Fruit fly (Drosophila melanogaster) whole organism, embryonic: ENCODE data around the gene CG17190.
A peak's percentile ranks its signal among the peaks of the same experiment; 100 is the strongest.

Experiments used
- CG10654 ChIP-seq: fragments of 200-800 bp; sonication (Bioruptor generic); optimal IDR thresholded peaks from 2 replicates; lab custom pipeline; 2016; ENCODE audit warnings: missing biosample characterization, missing genetic modification characterization
- CG12104 ChIP-seq: fragments of 200-800 bp; sonication (Bioruptor generic); optimal IDR thresholded peaks from 3 replicates; lab custom pipeline; 2016; ENCODE audit warnings: missing biosample characterization, missing genetic modification characterization
- CG12299 ChIP-seq: fragments of 200-800 bp; sonication (Bioruptor generic); optimal IDR thresholded peaks from 2 replicates; lab custom pipeline; 2018; ENCODE audit warnings: missing biosample characterization, mild to moderate bottlenecking, missing genetic modification characterization
- CG13296 ChIP-seq: fragments of 200-800 bp; sonication (Bioruptor generic); optimal IDR thresholded peaks from 3 replicates; lab custom pipeline; 2018; ENCODE audit warnings: missing biosample characterization, mild to moderate bottlenecking, missing genetic modification characterization
- CG14050 ChIP-seq: fragments of 200-800 bp; sonication (Bioruptor generic); IDR thresholded peaks from 3 replicates; pipeline ENCODE4 v1.3.6; 2022; ENCODE audit warnings: missing biosample characterization, missing genetic modification characterization
- CG14441 ChIP-seq: fragments of 200-800 bp; sonication (Bioruptor generic); IDR thresholded peaks from 2 replicates; pipeline ENCODE4 v1.3.6; 2022; ENCODE audit warnings: missing biosample characterization, missing genetic modification characterization
- CG14965 ChIP-seq: fragments of 200-800 bp; sonication (Bioruptor generic); optimal IDR thresholded peaks from 2 replicates; lab custom pipeline; 2016; ENCODE audit warnings: missing biosample characterization, missing genetic modification characterization, borderline replicate concordance
- CG15073 ChIP-seq: fragments of 200-800 bp; sonication (Bioruptor generic); optimal IDR thresholded peaks from 2 replicates; lab custom pipeline; 2016; ENCODE audit warnings: missing biosample characterization, missing genetic modification characterization
- CG15479 ChIP-seq: fragments of 200-800 bp; sonication (Bioruptor generic); optimal IDR thresholded peaks from 3 replicates; lab custom pipeline; 2019; ENCODE audit warnings: missing biosample characterization, mild to moderate bottlenecking, missing genetic modification characterization, moderate library complexity
- CG17186 ChIP-seq: fragments of 200-800 bp; sonication (Bioruptor generic); optimal IDR thresholded peaks from 3 replicates; lab custom pipeline; 2017; ENCODE audit warnings: missing biosample characterization, missing genetic modification reagents, missing genetic modification characterization
- CG17328 ChIP-seq: fragments of 200-800 bp; sonication (Bioruptor generic); IDR thresholded peaks from 2 replicates; pipeline ENCODE4 v1.3.6; 2022; ENCODE audit warnings: missing biosample characterization, missing genetic modification characterization
- CG18011 ChIP-seq: fragments of 200-800 bp; sonication (Bioruptor generic); optimal IDR thresholded peaks from 2 replicates; lab custom pipeline; 2017; ENCODE audit warnings: missing biosample characterization, missing genetic modification characterization, mild to moderate bottlenecking, moderate library complexity, missing genotype
- CG18599 ChIP-seq: fragments of 200-800 bp; sonication (Bioruptor generic); optimal IDR thresholded peaks from 3 replicates; lab custom pipeline; 2017; ENCODE audit warnings: missing biosample characterization, missing genetic modification characterization, mild to moderate bottlenecking, moderate library complexity, missing genetic modification reagents
- CG18619 ChIP-seq: fragments of 200-800 bp; sonication (Bioruptor generic); optimal IDR thresholded peaks from 3 replicates; lab custom pipeline; 2017; ENCODE audit warnings: missing biosample characterization, mild to moderate bottlenecking, missing genetic modification characterization
- CG18764 ChIP-seq: fragments of 200-800 bp; sonication (Bioruptor generic); optimal IDR thresholded peaks from 3 replicates; lab custom pipeline; 2016; ENCODE audit warnings: missing biosample characterization, missing genetic modification characterization
- CG31441 ChIP-seq: fragments of 200-800 bp; sonication (Bioruptor generic); IDR thresholded peaks from 2 replicates; pipeline ENCODE4 v1.3.6; 2022; ENCODE audit warnings: missing biosample characterization, missing genetic modification characterization
- CG3281 ChIP-seq: fragments of 200-800 bp; sonication (Bioruptor generic); optimal IDR thresholded peaks from 3 replicates; lab custom pipeline; 2017; ENCODE audit warnings: missing biosample characterization, mild to moderate bottlenecking, missing genetic modification characterization
- CG33557 ChIP-seq: fragments of 200-800 bp; sonication (Bioruptor generic); optimal IDR thresholded peaks from 2 replicates; lab custom pipeline; 2019; ENCODE audit warnings: missing biosample characterization, mild to moderate bottlenecking, missing genetic modification characterization, moderate library complexity
- CG34422 ChIP-seq: fragments of 200-800 bp; sonication (Bioruptor generic); IDR thresholded peaks from 3 replicates; pipeline ENCODE4 v1.3.6; 2022; ENCODE audit warnings: missing biosample characterization, missing genetic modification characterization
- CG43689 ChIP-seq: fragments of 200-800 bp; sonication (Bioruptor generic); IDR thresholded peaks from 2 replicates; pipeline ENCODE4 v1.3.6; 2022; ENCODE audit warnings: missing biosample characterization, missing genetic modification characterization
- CG5180 ChIP-seq: fragments of 200-800 bp; sonication (Bioruptor generic); optimal IDR thresholded peaks from 3 replicates; lab custom pipeline; 2017; ENCODE audit warnings: missing biosample characterization, missing genetic modification characterization, mild to moderate bottlenecking, moderate library complexity, missing genetic modification reagents
- CG5245 ChIP-seq: fragments of 200-800 bp; sonication (Bioruptor generic); optimal IDR thresholded peaks from 3 replicates; lab custom pipeline; 2016; ENCODE audit warnings: missing biosample characterization, missing genetic modification characterization
- CG6683 ChIP-seq: fragments of 200-800 bp; sonication (Bioruptor generic); optimal IDR thresholded peaks from 2 replicates; lab custom pipeline; 2017; ENCODE audit warnings: missing biosample characterization, mild to moderate bottlenecking, missing genetic modification characterization, missing genetic modification reagents
- CG7556 ChIP-seq: fragments of 200-800 bp; sonication (Bioruptor generic); optimal IDR thresholded peaks from 2 replicates; lab custom pipeline; 2017; ENCODE audit warnings: missing biosample characterization, mild to moderate bottlenecking, missing genetic modification characterization
- CG8388 ChIP-seq: fragments of 200-800 bp; sonication (Bioruptor generic); optimal IDR thresholded peaks from 2 replicates; lab custom pipeline; 2019; ENCODE audit warnings: missing biosample characterization, mild to moderate bottlenecking, missing genetic modification characterization, moderate library complexity
- CG9609 ChIP-seq: fragments of 200-800 bp; sonication (Bioruptor generic); optimal IDR thresholded peaks from 3 replicates; lab custom pipeline; 2016; ENCODE audit warnings: missing biosample characterization, missing genetic modification characterization
- CG9932 ChIP-seq: fragments of 200-800 bp; sonication (Bioruptor generic); IDR thresholded peaks from 2 replicates; pipeline ENCODE4 v1.3.6; 2022; ENCODE audit warnings: missing biosample characterization, missing genetic modification characterization
- Camta ChIP-seq: fragments of 200-800 bp; sonication (Bioruptor generic); optimal IDR thresholded peaks from 2 replicates; lab custom pipeline; 2016; ENCODE audit warnings: missing biosample characterization, missing genetic modification characterization
- Dad ChIP-seq: fragments of 200-800 bp; sonication (Bioruptor generic); optimal IDR thresholded peaks from 3 replicates; lab custom pipeline; 2016; ENCODE audit warnings: missing biosample characterization, missing genetic modification characterization
- Dip2 ChIP-seq: fragments of 200-800 bp; sonication (Bioruptor generic); IDR thresholded peaks from 2 replicates; pipeline ENCODE4 v1.3.6; 2022; ENCODE audit warnings: missing biosample characterization, missing genetic modification characterization
- Hsf ChIP-seq: fragments of 200-800 bp; sonication (Bioruptor generic); optimal IDR thresholded peaks from 3 replicates; lab custom pipeline; 2016; ENCODE audit warnings: missing biosample characterization, missing genetic modification characterization
- MESR4 ChIP-seq: fragments of 200-800 bp; sonication (Bioruptor generic); optimal IDR thresholded peaks from 2 replicates; lab custom pipeline; 2018; ENCODE audit warnings: missing biosample characterization, mild to moderate bottlenecking, missing genetic modification characterization, moderate library complexity
- Max ChIP-seq: fragments of 200-800 bp; sonication (Bioruptor generic); optimal IDR thresholded peaks from 2 replicates; lab custom pipeline; 2016; ENCODE audit warnings: missing biosample characterization, mild to moderate bottlenecking, missing genetic modification characterization
- NC2β ChIP-seq: fragments of 200-800 bp; sonication (Bioruptor generic); optimal IDR thresholded peaks from 2 replicates; lab custom pipeline; 2016; ENCODE audit warnings: missing biosample characterization, missing genetic modification characterization
- NfI ChIP-seq: fragments of 200-800 bp; sonication (Bioruptor generic); optimal IDR thresholded peaks from 3 replicates; lab custom pipeline; 2018; ENCODE audit warnings: missing biosample characterization, mild to moderate bottlenecking, missing genetic modification characterization, moderate library complexity
- Stat92E ChIP-seq, 3 experiments: fragments of >200 bp in 2 of 3; fragments of 200-800 bp in 1 of 3; sonication (Bioruptor generic) in 1 of 3; optimal IDR thresholded peaks; 2 replicates each; lab custom pipeline; 2017 to 2019; ENCODE audit warnings: missing biosample characterization in 3 of 3, missing genetic modification characterization in 3 of 3, mild to moderate bottlenecking in 1 of 3, moderate library complexity in 1 of 3
- az2 ChIP-seq: fragments of 200-800 bp; sonication (Bioruptor generic); optimal IDR thresholded peaks from 3 replicates; lab custom pipeline; 2016; ENCODE audit warnings: missing biosample characterization, missing genetic modification characterization
- dmrt11E ChIP-seq: fragments of 200-800 bp; sonication (Bioruptor generic); optimal IDR thresholded peaks from 3 replicates; lab custom pipeline; 2018; ENCODE audit warnings: missing biosample characterization, mild to moderate bottlenecking, missing genetic modification characterization, moderate library complexity
- dmrt99B ChIP-seq: fragments of 200-800 bp; sonication (Bioruptor generic); optimal IDR thresholded peaks from 2 replicates; lab custom pipeline; 2018; ENCODE audit warnings: missing biosample characterization, mild to moderate bottlenecking, missing genetic modification characterization, moderate library complexity
- eyg ChIP-seq: fragments of 200-800 bp; sonication (Bioruptor generic); optimal IDR thresholded peaks from 3 replicates; lab custom pipeline; 2016; ENCODE audit warnings: missing biosample characterization, missing genetic modification characterization
- grau ChIP-seq: fragments of 200-800 bp; optimal IDR thresholded peaks from 3 replicates; lab custom pipeline; 2019; ENCODE audit warnings: missing biosample characterization, mild to moderate bottlenecking, missing genetic modification characterization, moderate library complexity
- ham ChIP-seq: fragments of 200-800 bp; sonication (Bioruptor generic); IDR thresholded peaks from 2 replicates; pipeline ENCODE4 v1.3.6; 2022; ENCODE audit warnings: missing biosample characterization, missing genetic modification characterization
- lab ChIP-seq: fragments of 200-800 bp; sonication (Bioruptor generic); optimal IDR thresholded peaks from 3 replicates; lab custom pipeline; 2017; ENCODE audit warnings: missing biosample characterization, missing genetic modification characterization, mild to moderate bottlenecking, moderate library complexity, missing genetic modification reagents
- oc ChIP-seq: fragments of 200-800 bp; sonication (Bioruptor generic); optimal IDR thresholded peaks from 2 replicates; lab custom pipeline; 2018; ENCODE audit warnings: missing biosample characterization, mild to moderate bottlenecking, missing genetic modification characterization, moderate library complexity
- pan ChIP-seq, 4 experiments: fragments of >200 bp in 3 of 4; fragments of 200-800 bp in 1 of 4; sonication (Bioruptor generic) in 1 of 4; optimal IDR thresholded peaks in 3 of 4; IDR thresholded peaks in 1 of 4; 2 replicates each; pipeline versions ENCODE4 v1.3.6 to Lab custom; 2017 to 2022; ENCODE audit warnings: missing biosample characterization in 2 of 4, missing genetic modification characterization in 2 of 4, mixed read lengths in 1 of 4
- slbo ChIP-seq: fragments of 200-800 bp; sonication (Bioruptor generic); IDR thresholded peaks from 2 replicates; pipeline ENCODE4 v1.3.6; 2022; ENCODE audit warnings: missing biosample characterization, missing genetic modification characterization
- sna ChIP-seq: fragments of 200-800 bp; sonication (Bioruptor generic); IDR thresholded peaks from 2 replicates; pipeline ENCODE4 v1.3.6; 2022; ENCODE audit warnings: missing biosample characterization, missing genetic modification characterization; ENCODE audit not compliant: partially characterized antibody
- tgo ChIP-seq: fragments of 200-800 bp; sonication (Bioruptor generic); IDR thresholded peaks from 3 replicates; pipeline ENCODE4 v1.3.6; 2022; ENCODE audit warnings: missing biosample characterization, missing genetic modification characterization
- trem ChIP-seq: fragments of 200-800 bp; optimal IDR thresholded peaks from 3 replicates; lab custom pipeline; 2019; ENCODE audit warnings: missing biosample characterization, mild to moderate bottlenecking, missing genetic modification characterization, moderate library complexity

CG17190 gene

DNA sequence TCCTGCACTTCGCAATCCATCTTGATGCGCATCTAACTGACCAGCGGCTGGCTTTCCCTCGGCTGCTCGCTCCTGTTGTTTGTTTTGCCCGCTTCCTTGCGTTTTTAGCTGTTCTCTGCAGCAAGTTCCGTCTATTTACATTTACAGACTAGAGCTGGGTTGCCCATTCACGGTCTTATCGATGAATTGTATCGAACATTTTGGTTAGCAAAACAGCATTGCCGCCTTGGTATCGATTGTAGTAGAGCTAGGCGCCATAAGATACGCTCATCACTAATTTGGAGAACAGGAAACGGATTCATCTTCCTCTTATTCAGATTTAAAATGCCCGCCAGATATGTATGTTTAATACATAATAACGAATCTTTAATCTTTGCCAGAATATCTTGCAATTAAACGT lies 22.6 kb upstream of the CG17190 start, which contains the start of gene Regnase-1 (continued):
- TF ChIP-seq CG15479 (GFP tag; lab: Kevin White, UChicago) (peak; percentile 59), CG5245 (peak; percentile 81), CG43689 (GFP tag; lab: Robert Waterston, UW) (peak; percentile 76), NfI (GFP tag; lab: Kevin White, UChicago) (peak; percentile 97), CG17328 (GFP tag; lab: Robert Waterston, UW) (peak; percentile 95), CG6683 (GFP tag; lab: Kevin White, UChicago) (peak; percentile 89), Dip2 (GFP tag; lab: Robert Waterston, UW) (no peak), CG15073 (GFP tag; lab: Kevin White, UChicago) (no peak), az2 (peak; percentile 78), Dad (GFP tag; lab: Kevin White, UChicago) (peak; percentile 92), dmrt11E (tag; lab: Kevin White, UChicago) (peak; percentile 76), CG18011 (peak; percentile 83), tgo (peak; percentile 83), Stat92E (GFP tag; optimal IDR thresholded peaks at IDR 0.05; lab: Kevin White, UChicago) (no peak), Hsf (GFP tag; lab: Kevin White, UChicago) (peak; percentile 91), lab (GFP tag; lab: Kevin White, UChicago) (peak; percentile 98), sna (GFP tag; lab: Robert Waterston, UW) (peak; percentile 95), Max (GFP tag; lab: Kevin White, UChicago) (peak; percentile 81), CG3281 (peak; percentile 95), CG34422 (GFP tag; lab: Robert Waterston, UW) (peak; percentile 89), CG12299 (peak; percentile 92), ham (GFP tag; lab: Robert Waterston, UW) (peak; percentile 63; the same call in 1 of the 2 replicates), Camta (GFP tag; lab: Kevin White, UChicago) (peak; percentile 90), CG5180 (GFP tag; lab: Kevin White, UChicago) (peak; percentile 82), NC2β (GFP tag; lab: Kevin White, UChicago) (peak; percentile 95), CG17186 (GFP tag; lab: Kevin White, UChicago) (peak; percentile 95), eyg (GFP tag; lab: Kevin White, UChicago) (peak; percentile 90), CG9609 (GFP tag; lab: Kevin White, UChicago) (peak; percentile 79), slbo (GFP tag; lab: Robert Waterston, UW) (peak; percentile 79), grau (peak; percentile 85), CG18619 (GFP tag; lab: Kevin White, UChicago) (peak; percentile 94), CG18599 (peak; percentile 93), CG9932 (GFP tag; lab: Robert Waterston, UW) (peak; percentile 87), CG8388 (GFP tag; lab: Kevin White, UChicago) (peak; percentile 90), oc (peak; percentile 84), CG18764 (GFP tag; lab: Kevin White, UChicago) (peak; percentile 89), CG7556 (GFP tag; lab: Kevin White, UChicago) (peak; percentile 80), CG14050 (GFP tag; lab: Robert Waterston, UW) (peak; percentile 65; the same call in 2 of the 3 replicates), pan (optimal IDR thresholded peaks at IDR 0.05; lab: Kevin White, UChicago) (no peak), pan (GFP tag; optimal IDR thresholded peaks at IDR 0.05 in 1 of 2, IDR thresholded peaks at IDR 0.05 in 1 of 2) (peak in 1 of 2 experiments; percentile 90), CG10654 (peak; percentile 86), MESR4 (peak; percentile 82), CG31441 (GFP tag; lab: Robert Waterston, UW) (peak; percentile 94), dmrt99B (peak; percentile 85), CG13296 (peak; percentile 96), trem (tag; lab: Kevin White, UChicago) (peak; percentile 97), CG12104 (GFP tag; lab: Kevin White, UChicago) (peak; percentile 90), CG14965 (GFP tag; lab: Kevin White, UChicago) (peak; percentile 50), CG33557 (GFP tag; lab: Kevin White, UChicago) (peak; percentile 92), CG14441 (peak; percentile 77)
